Fruit fly (Drosophila melanogaster): Measurements from ENCODE around the gene Rhau.

The Rhau gene

DNA sequence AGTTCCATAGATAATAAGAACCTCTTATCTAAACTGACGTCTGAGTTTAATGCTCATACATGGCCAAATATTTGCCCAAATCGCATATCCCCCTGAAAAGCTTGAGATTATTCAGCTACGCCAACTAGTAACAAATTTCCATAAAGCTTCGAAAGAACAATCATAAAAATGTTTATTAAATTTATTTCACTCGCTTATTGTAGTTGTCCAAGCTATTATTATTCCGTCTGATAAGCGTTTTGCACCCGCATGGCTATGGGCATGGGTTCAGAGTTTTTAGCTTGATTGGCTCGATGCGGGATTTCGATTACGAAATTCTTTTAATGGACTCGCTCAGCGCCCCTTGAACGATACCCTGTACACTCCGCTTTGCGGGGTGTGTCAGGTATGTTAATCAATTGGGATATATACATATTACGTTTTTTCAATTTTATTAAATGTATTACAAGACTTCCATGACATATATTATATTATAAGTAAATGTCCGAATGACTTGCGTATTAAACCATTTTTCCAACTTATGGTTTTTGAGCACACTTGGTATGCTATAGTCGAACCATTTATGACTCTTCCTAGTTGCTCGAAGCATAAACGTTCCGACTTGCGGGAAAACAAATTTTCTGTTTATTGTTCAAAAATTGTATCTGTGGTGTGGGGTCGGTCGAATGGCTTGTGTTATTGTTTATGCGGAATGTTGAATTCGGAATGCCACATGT is 48.0 kb upstream of the Rhau start (continued):
- TF ChIP-seq CG13123 (GFP tag; optimal IDR thresholded peaks at IDR 0.05) (peak; percentile 91), psq (GFP tag; optimal IDR thresholded peaks at IDR 0.05) (peak; percentile 85), CG18476 (GFP tag; optimal IDR thresholded peaks at IDR 0.05) (peak; percentile 88), ttk (GFP tag; IDR thresholded peaks at IDR 0.05) (peak; percentile 91), emc (GFP tag; optimal IDR thresholded peaks at IDR 0.05) (peak; percentile 64), Usf (GFP tag; optimal IDR thresholded peaks at IDR 0.05) (peak; percentile 90), CG3407 (GFP tag; optimal IDR thresholded peaks at IDR 0.05) (peak; percentile 91), E2f1 (GFP tag; IDR thresholded peaks at IDR 0.05) (peak; percentile 95), gce (GFP tag; IDR thresholded peaks at IDR 0.05) (peak; percentile 92), unc-4 (GFP tag; IDR thresholded peaks at IDR 0.05; ENCODE audit: partially characterized antibody) (peak; percentile 15; the same call in 1 of the 2 replicates), NK7.1 (GFP tag; optimal IDR thresholded peaks at IDR 0.05) (peak; percentile 40), phol (tag; optimal IDR thresholded peaks at IDR 0.05) (peak; percentile 95), CG3847 (GFP tag; IDR thresholded peaks at IDR 0.05) (peak; percentile 95), Ravus (GFP tag; IDR thresholded peaks at IDR 0.05) (peak; percentile 93), bab2 (GFP tag; optimal IDR thresholded peaks at IDR 0.05) (peak; percentile 86), CG16815 (GFP tag; optimal IDR thresholded peaks at IDR 0.05) (peak; percentile 94), scrt (GFP tag; optimal IDR thresholded peaks at IDR 0.05) (peak; percentile 89), Sox100B (GFP tag; optimal IDR thresholded peaks at IDR 0.05) (peak; percentile 92), gfzf (GFP tag; optimal IDR thresholded peaks at IDR 0.05) (no peak), crc (GFP tag; optimal IDR thresholded peaks at IDR 0.05) (peak; percentile 55), Dll (GFP tag; IDR thresholded peaks at IDR 0.05; ENCODE audit: partially characterized antibody) (peak; percentile 64; the same call in 2 of the 4 replicates), B-H2 (GFP tag; optimal IDR thresholded peaks at IDR 0.05) (peak; percentile 81), gsb-n (tag; optimal IDR thresholded peaks at IDR 0.05) (peak; percentile 94), p53 (GFP tag; optimal IDR thresholded peaks at IDR 0.05) (peak; percentile 18), ATbp (GFP tag; optimal IDR thresholded peaks at IDR 0.05) (peak; percentile 93), nerfin-1 (tag; optimal IDR thresholded peaks at IDR 0.05) (peak; percentile 89), eve (GFP tag; optimal IDR thresholded peaks at IDR 0.05) (peak in 1 of 2 experiments; percentile 96), Dbx (GFP tag; IDR thresholded peaks at IDR 0.05) (peak; percentile 96), amos (GFP tag; IDR thresholded peaks at IDR 0.05; ENCODE audit: partially characterized antibody) (peak; percentile 29; the same call in 1 of the 2 replicates), CG4282 (GFP tag; optimal IDR thresholded peaks at IDR 0.05) (peak; percentile 63), dmrt11E (tag; optimal IDR thresholded peaks at IDR 0.05) (peak; percentile 94), CG8359 (GFP tag; optimal IDR thresholded peaks at IDR 0.05; ENCODE audit: borderline replicate concordance) (peak; percentile 84), PHDP (tag; optimal IDR thresholded peaks at IDR 0.05) (peak; percentile 97), CG7963 (GFP tag; IDR thresholded peaks at IDR 0.05; ENCODE audit: partially characterized antibody) (peak; percentile 70), Opbp (GFP tag; IDR thresholded peaks at IDR 0.05; ENCODE audit: partially characterized antibody) (no peak), CG3995 (GFP tag; optimal IDR thresholded peaks at IDR 0.05) (peak; percentile 64), h (optimal IDR thresholded peaks at IDR 0.05) (no peak), Hmx (GFP tag; optimal IDR thresholded peaks at IDR 0.05) (no peak), insv (GFP tag; optimal IDR thresholded peaks at IDR 0.05) (peak in 1 of 2 experiments; percentile 54), CG4707 (GFP tag; optimal IDR thresholded peaks at IDR 0.05) (peak; percentile 79), zf30C (GFP tag; optimal IDR thresholded peaks at IDR 0.05) (no peak), mld (GFP tag; IDR thresholded peaks at IDR 0.05; ENCODE audit: partially characterized antibody) (peak; percentile 80; the same call in 2 of the 3 replicates), CG10274 (GFP tag; optimal IDR thresholded peaks at IDR 0.05) (peak; percentile 85), dati (GFP tag; IDR thresholded peaks at IDR 0.05) (peak; percentile 71), lab (GFP tag; optimal IDR thresholded peaks at IDR 0.05) (peak; percentile 98), Camta (GFP tag; optimal IDR thresholded peaks at IDR 0.05) (peak; percentile 74), Asciz (GFP tag; optimal IDR thresholded peaks at IDR 0.05) (peak; percentile 94), lola (GFP tag; optimal IDR thresholded peaks at IDR 0.05) (peak in 1 of 3 experiments; percentile 92)

Measured in whole organism, embryonic.